Fruit fly (Drosophila melanogaster) whole organism: Measurements from ENCODE around the gene HUWE1.

Source experiments
- CG8478 ChIP-seq: fragments of >200 bp; optimal IDR thresholded peaks from 2 replicates; lab custom pipeline; 2018; ENCODE audit warnings: inconsistent platforms
- pan ChIP-seq: fragments of >200 bp; optimal IDR thresholded peaks from 2 replicates; lab custom pipeline; 2017

DNA sequence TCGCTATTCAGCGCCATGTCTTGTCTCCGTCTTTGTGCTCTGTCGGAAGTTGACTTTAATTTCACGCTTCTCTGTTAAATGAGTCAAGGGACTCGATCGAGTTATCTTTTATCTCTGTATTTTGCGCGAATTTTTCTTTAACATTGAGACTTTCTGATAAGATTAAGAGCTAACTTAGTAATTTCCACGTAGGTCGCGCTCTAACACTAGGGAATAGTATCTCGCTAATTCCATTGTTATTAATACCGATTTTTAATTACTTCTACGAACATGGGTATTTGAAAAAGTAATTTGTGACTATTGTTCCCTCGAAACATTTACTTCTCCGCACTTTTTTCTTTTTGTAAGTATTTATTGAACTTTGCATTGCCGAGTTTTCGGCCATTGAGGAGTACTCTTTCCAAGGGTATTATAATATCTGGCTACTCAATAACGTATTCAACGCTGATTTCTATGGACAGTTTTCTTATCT, 54.0 kb downstream of the HUWE1 start, which contains the start of gene CG8952:
- no peak for TF ChIP-seq pan (lab: Kevin White, UChicago)
- no peak for TF ChIP-seq CG8478
